Worm (Caenorhabditis elegans) whole organism, L4/young adult: ENCODE data around the gene gsto-3.

Experiments used
- dao-5 ChIP-seq: sonication (generic microtip); optimal IDR thresholded peaks from 2 replicates; lab custom pipeline; 2016; ENCODE audit warnings: missing genotype, missing genetic modification characterization, moderate library complexity, missing compliant biosample characterization
- him-1 ChIP-seq: sonication (generic microtip); optimal IDR thresholded peaks from 2 replicates; lab custom pipeline; 2016; ENCODE audit warnings: missing genotype, missing genetic modification reagents, missing genetic modification characterization, missing compliant biosample characterization

ce11 chrIII:400898-401297 lies 19.8 kb upstream of the gsto-3 start:
- TF ChIP-seq dao-5 (tag; lab: Kevin White, UChicago) (no peak), him-1 (tag; lab: Kevin White, UChicago) (no peak)
